Worm (Caenorhabditis elegans): Measurements from ENCODE around the gene F47G9.4.

DNA sequence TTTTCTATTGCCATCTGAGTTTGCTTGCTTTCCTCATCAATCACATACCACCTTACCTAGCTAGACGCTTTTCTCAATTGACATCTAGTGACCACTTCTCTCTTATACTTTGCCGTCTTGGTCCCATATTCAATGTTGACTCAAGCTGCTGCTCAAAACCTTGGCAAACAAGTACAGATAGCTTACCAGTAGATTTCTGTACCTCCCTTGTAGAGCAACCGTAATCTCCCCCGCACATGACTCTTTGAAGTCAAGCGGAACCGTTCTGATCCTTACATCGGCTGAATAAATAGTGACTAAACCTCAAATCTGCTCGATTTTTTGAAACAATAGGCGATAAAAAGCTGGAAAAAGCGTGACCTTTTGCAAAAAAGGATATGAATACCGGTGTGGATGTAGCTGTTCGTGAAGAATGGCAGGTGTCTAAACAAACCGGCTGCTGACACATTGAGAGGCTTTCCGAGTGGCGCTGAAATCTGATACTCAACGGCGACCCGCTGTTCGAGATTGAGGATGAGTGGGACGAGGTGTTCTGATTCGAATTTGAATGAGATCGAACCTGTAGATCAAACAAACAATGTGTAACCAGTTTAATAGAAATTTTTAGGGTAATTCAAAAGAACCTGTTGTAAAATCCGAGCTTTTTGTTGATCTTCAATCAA, 14.3 kb upstream of the F47G9.4 start:
- TF ChIP-seq snpc-4 (tag; optimal IDR thresholded peaks at IDR 0.05) (no peak), ztf-11 (tag; optimal IDR thresholded peaks at IDR 0.05) (no peak), dpl-1 (GFP tag; optimal IDR thresholded peaks at IDR 0.05) (no peak), nhr-111 (GFP tag; optimal IDR thresholded peaks at IDR 0.05) (no peak), hlh-30 (tag; optimal IDR thresholded peaks at IDR 0.05; ENCODE audit: insufficient read depth) (no peak), dmd-6 (GFP tag; IDR thresholded peaks at IDR 0.05) (no peak), Y48G9A.11 (GFP tag; IDR thresholded peaks at IDR 0.05) (no peak), unc-130 (GFP tag; optimal IDR thresholded peaks at IDR 0.05) (no peak), spr-1 (tag; optimal IDR thresholded peaks at IDR 0.05) (no peak), ZK546.5 (tag; optimal IDR thresholded peaks at IDR 0.05) (no peak)

All from whole organism, L4 larva.